Fruit fly (Drosophila melanogaster): ENCODE measurements around the gene Nepl18.

- no peak for TF ChIP-seq CG8478 (optimal IDR thresholded peaks at IDR 0.05)
- no peak for TF ChIP-seq pan (optimal IDR thresholded peaks at IDR 0.05)
Measured at dm6 chr3R:28848693-28849470, 26.5 kb upstream of the Nepl18 start.

All from whole organism.